Worm (Caenorhabditis elegans) whole organism, early embryonic: Measurements from ENCODE around the gene K01H12.4.

Experiments
- B0310.2 ChIP-seq: sonication (generic microtip); optimal IDR thresholded peaks from 2 replicates; lab custom pipeline; 2016; ENCODE audit warnings: mild to moderate bottlenecking, missing genetic modification characterization, missing compliant biosample characterization
- F13C5.2 ChIP-seq: sonication (generic microtip); optimal IDR thresholded peaks from 2 replicates; lab custom pipeline; 2017; ENCODE audit warnings: mild to moderate bottlenecking, missing genetic modification characterization, inconsistent platforms, missing compliant biosample characterization
- aly-1 ChIP-seq: sonication (generic microtip); optimal IDR thresholded peaks from 2 replicates; lab custom pipeline; 2016; ENCODE audit warnings: missing genetic modification characterization, missing compliant biosample characterization
- ama-1 ChIP-seq: fragments of 150-350 bp; optimal IDR thresholded peaks from 2 replicates; lab custom pipeline; 2014
- ceh-13 ChIP-seq: fragments of 200-800 bp; sonication (Bioruptor generic); optimal IDR thresholded peaks from 2 replicates; lab custom pipeline; 2018; ENCODE audit warnings: mild to moderate bottlenecking, missing genetic modification characterization, missing compliant biosample characterization
- ceh-36 ChIP-seq: sonication (generic microtip); optimal IDR thresholded peaks from 2 replicates; lab custom pipeline; 2016; ENCODE audit warnings: missing genetic modification characterization, inconsistent platforms, missing compliant biosample characterization
- ets-7 ChIP-seq: sonication (generic microtip); optimal IDR thresholded peaks from 2 replicates; lab custom pipeline; 2016; ENCODE audit warnings: missing genotype, missing genetic modification characterization, missing compliant biosample characterization
- flt-1 ChIP-seq: fragments of 200-800 bp; sonication (Bioruptor generic); IDR thresholded peaks from 2 replicates; pipeline ENCODE4 v1.3.6; 2022; ENCODE audit warnings: missing genetic modification characterization, missing compliant biosample characterization
- hmbx-1 ChIP-seq: sonication (generic microtip); optimal IDR thresholded peaks from 2 replicates; lab custom pipeline; 2016; ENCODE audit warnings: mild to moderate bottlenecking, missing genetic modification characterization, missing compliant biosample characterization
- hmg-4 ChIP-seq: fragments of 200-800 bp; sonication (Bioruptor generic); optimal IDR thresholded peaks from 2 replicates; lab custom pipeline; 2018; ENCODE audit warnings: mild to moderate bottlenecking, missing genetic modification characterization, missing compliant biosample characterization
- hnd-1 ChIP-seq: sonication (generic microtip); optimal IDR thresholded peaks from 2 replicates; lab custom pipeline; 2016; ENCODE audit warnings: missing genetic modification characterization, missing compliant biosample characterization
- pes-1 ChIP-seq: fragments of 200-800 bp; sonication (Bioruptor generic); IDR thresholded peaks from 2 replicates; pipeline ENCODE4 v1.3.6; 2022; ENCODE audit warnings: missing genetic modification reagents, missing genetic modification characterization, missing compliant biosample characterization
- scrt-1 ChIP-seq: fragments of 200-800 bp; sonication (Bioruptor generic); IDR thresholded peaks from 2 replicates; pipeline ENCODE4 v1.3.6; 2022; ENCODE audit warnings: missing genetic modification characterization, missing compliant biosample characterization
- sea-1 ChIP-seq: fragments of 200-800 bp; sonication (Bioruptor generic); conservative IDR thresholded peaks from 2 replicates; pipeline ENCODE4 v1.3.6; 2022; ENCODE audit warnings: missing genetic modification characterization, missing compliant biosample characterization
- tbx-11 ChIP-seq: fragments of 200-800 bp; sonication (Bioruptor generic); IDR thresholded peaks from 2 replicates; pipeline ENCODE4 v1.3.6; 2022; ENCODE audit warnings: missing genetic modification characterization, missing compliant biosample characterization
- tbx-37 ChIP-seq: fragments of 200-800 bp; sonication (Bioruptor generic); conservative IDR thresholded peaks from 2 replicates; pipeline ENCODE4 v1.3.6; 2022; ENCODE audit warnings: missing genetic modification reagents, missing genetic modification characterization, missing compliant biosample characterization
- tra-4 ChIP-seq: sonication (generic microtip); optimal IDR thresholded peaks from 2 replicates; lab custom pipeline; 2017; ENCODE audit warnings: missing genetic modification characterization, missing compliant biosample characterization

Gene K01H12.4

DNA sequence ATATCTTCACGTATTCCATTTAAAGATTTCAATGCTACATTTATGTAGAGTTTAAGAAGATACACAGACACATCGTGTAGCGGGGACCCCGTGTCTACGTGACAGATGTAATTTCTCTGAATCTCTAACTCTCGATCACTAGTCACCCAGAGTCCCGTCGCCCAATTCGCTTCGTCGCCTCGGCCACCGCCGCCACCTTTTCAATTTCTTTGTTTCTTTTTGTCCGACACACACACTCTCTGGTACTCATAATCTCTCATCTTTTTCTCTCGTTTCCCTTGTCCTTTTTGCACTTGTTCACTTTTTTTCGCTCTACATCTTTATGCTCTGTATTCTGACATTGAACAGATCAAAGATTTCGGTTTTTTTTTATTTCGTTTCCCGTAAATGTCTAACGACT lies 5.5 kb downstream of the K01H12.4 start:
- no peak for TF ChIP-seq hmg-4 (GFP tag; lab: Kevin White, UChicago)
- no peak for TF ChIP-seq ceh-13 (GFP tag; lab: Kevin White, UChicago)
- no peak for TF ChIP-seq ets-7 (tag; lab: Kevin White, UChicago)
- no peak for TF ChIP-seq sea-1 (GFP tag; lab: Robert Waterston, UW)
- TF ChIP-seq pes-1 (GFP tag; lab: Robert Waterston, UW): no peak
- no peak for TF ChIP-seq hnd-1
- no peak for TF ChIP-seq ceh-36
- TF ChIP-seq tbx-37 (GFP tag; lab: Robert Waterston, UW): no peak
- no peak for TF ChIP-seq aly-1 (tag; lab: Kevin White, UChicago)

- no peak for TF ChIP-seq hnd-1
- TF ChIP-seq tra-4 (tag; lab: Kevin White, UChicago): no peak
- no peak for TF ChIP-seq ceh-36
- TF ChIP-seq pes-1 (GFP tag; lab: Robert Waterston, UW): no peak
- no peak for TF ChIP-seq flt-1 (GFP tag; lab: Robert Waterston, UW)
- TF ChIP-seq hmbx-1 (tag; lab: Kevin White, UChicago): no peak
- TF ChIP-seq tbx-37 (GFP tag; lab: Robert Waterston, UW): no peak
- TF ChIP-seq aly-1 (tag; lab: Kevin White, UChicago): no peak
- TF ChIP-seq B0310.2 (tag; lab: Kevin White, UChicago): no peak
- no peak for TF ChIP-seq ets-7 (tag; lab: Kevin White, UChicago)
- TF ChIP-seq tbx-11 (GFP tag; lab: Robert Waterston, UW): no peak
- TF ChIP-seq F13C5.2 (tag; lab: Kevin White, UChicago): no peak
- TF ChIP-seq ceh-13 (GFP tag; lab: Kevin White, UChicago): no peak
- TF ChIP-seq sea-1 (GFP tag; lab: Robert Waterston, UW): no peak
- no peak for TF ChIP-seq hmg-4 (GFP tag; lab: Kevin White, UChicago)
- no peak for TF ChIP-seq scrt-1 (GFP tag; lab: Robert Waterston, UW)
- TF ChIP-seq ama-1 (lab: Kevin White, UChicago): no peak
Measured at ce11 chrIV:9723185-9723584, 10.3 kb downstream of the K01H12.4 start.

DNA sequence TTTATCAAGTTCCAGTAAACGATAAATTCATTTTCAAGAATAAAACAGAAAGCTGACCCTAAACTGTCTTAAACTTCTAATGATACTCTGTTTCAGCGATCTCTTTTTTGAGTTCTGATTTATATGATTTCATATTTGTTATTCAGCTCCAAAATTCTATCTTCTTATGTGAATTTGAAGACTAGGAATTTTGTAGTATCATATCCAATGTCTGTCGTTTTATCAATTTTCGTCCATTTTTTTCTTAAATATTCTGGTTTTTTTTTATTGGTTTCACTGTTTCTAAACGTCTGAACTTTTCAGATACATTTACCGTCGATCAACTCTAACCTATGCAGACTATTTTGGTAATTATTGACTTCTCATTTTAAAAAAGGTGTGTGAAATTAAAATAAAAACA lies 12.1 kb downstream of the K01H12.4 start, which contains the start of the genes nhr-138 and C28D4.18:
Gene nhr-138 (plus strand): TSS at position 304 of the 400 bp plus-strand sequence.
Gene C28D4.18 (plus strand): TSS at position 333 of the 400 bp plus-strand sequence.
- TF ChIP-seq aly-1 (tag; lab: Kevin White, UChicago) (no peak), flt-1 (GFP tag; lab: Robert Waterston, UW) (no peak), sea-1 (GFP tag; lab: Robert Waterston, UW) (no peak), ceh-13 (GFP tag; lab: Kevin White, UChicago) (no peak), ceh-36 (no peak), hmbx-1 (tag; lab: Kevin White, UChicago) (no peak), tbx-11 (GFP tag; lab: Robert Waterston, UW) (no peak), ets-7 (tag; lab: Kevin White, UChicago) (no peak), ama-1 (lab: Kevin White, UChicago) (no peak), B0310.2 (tag; lab: Kevin White, UChicago) (no peak), tbx-37 (GFP tag; lab: Robert Waterston, UW) (no peak), tra-4 (tag; lab: Kevin White, UChicago) (no peak), scrt-1 (GFP tag; lab: Robert Waterston, UW) (no peak), pes-1 (GFP tag; lab: Robert Waterston, UW) (no peak)

- TF ChIP-seq ets-7 (tag; lab: Kevin White, UChicago) (no peak), hmbx-1 (tag; lab: Kevin White, UChicago) (no peak), tbx-11 (GFP tag; lab: Robert Waterston, UW) (no peak), sea-1 (GFP tag; lab: Robert Waterston, UW) (no peak), flt-1 (GFP tag; lab: Robert Waterston, UW) (no peak), F13C5.2 (tag; lab: Kevin White, UChicago) (no peak), aly-1 (tag; lab: Kevin White, UChicago) (no peak), B0310.2 (tag; lab: Kevin White, UChicago) (no peak), ceh-36 (no peak), tra-4 (tag; lab: Kevin White, UChicago) (no peak), ama-1 (lab: Kevin White, UChicago) (no peak), hnd-1 (no peak)
Measured at ce11 chrIV:9725468-9725985, 12.6 kb downstream of the K01H12.4 start.

- TF ChIP-seq pes-1 (GFP tag; lab: Robert Waterston, UW): no peak
Measured at ce11 chrIV:9727217-9727616, 14.3 kb downstream of the K01H12.4 start.

ce11 chrIV:9728376-9728775 lies 15.5 kb downstream of the K01H12.4 start, which contains the start of gene nhr-100:
nhr-100 (plus strand) TSS chrIV:9728676.
- no peak for TF ChIP-seq B0310.2 (tag; lab: Kevin White, UChicago)
- TF ChIP-seq ama-1 (lab: Kevin White, UChicago): no peak
- no peak for TF ChIP-seq tbx-11 (GFP tag; lab: Robert Waterston, UW)
- no peak for TF ChIP-seq hnd-1
- no peak for TF ChIP-seq pes-1 (GFP tag; lab: Robert Waterston, UW)
- TF ChIP-seq scrt-1 (GFP tag; lab: Robert Waterston, UW): no peak
- TF ChIP-seq ceh-36: no peak
- no peak for TF ChIP-seq ets-7 (tag; lab: Kevin White, UChicago)
- TF ChIP-seq hmg-4 (GFP tag; lab: Kevin White, UChicago): no peak
- no peak for TF ChIP-seq flt-1 (GFP tag; lab: Robert Waterston, UW)
- TF ChIP-seq tra-4 (tag; lab: Kevin White, UChicago): no peak
- no peak for TF ChIP-seq hmbx-1 (tag; lab: Kevin White, UChicago)
- TF ChIP-seq F13C5.2 (tag; lab: Kevin White, UChicago): no peak
- TF ChIP-seq ceh-13 (GFP tag; lab: Kevin White, UChicago): no peak
- no peak for TF ChIP-seq sea-1 (GFP tag; lab: Robert Waterston, UW)
- no peak for TF ChIP-seq tbx-37 (GFP tag; lab: Robert Waterston, UW)
- TF ChIP-seq aly-1 (tag; lab: Kevin White, UChicago): no peak

- TF ChIP-seq tbx-11 (GFP tag; lab: Robert Waterston, UW): no peak
- TF ChIP-seq tra-4 (tag; lab: Kevin White, UChicago): no peak
- TF ChIP-seq hmbx-1 (tag; lab: Kevin White, UChicago): no peak
- TF ChIP-seq scrt-1 (GFP tag; lab: Robert Waterston, UW): no peak
- no peak for TF ChIP-seq B0310.2 (tag; lab: Kevin White, UChicago)
- TF ChIP-seq flt-1 (GFP tag; lab: Robert Waterston, UW): no peak
Measured at ce11 chrIV:9733904-9734303, 21.0 kb downstream of the K01H12.4 start.
